Worm (Caenorhabditis elegans) whole organism, L1 larva: Measurements from ENCODE around the gene gldi-2.

Experiments used
- C16A3.4 ChIP-seq: fragments of 150-350 bp; optimal IDR thresholded peaks from 2 replicates; lab custom pipeline; 2014; ENCODE audit warnings: missing biosample characterization, missing genetic modification characterization
- C34B4.2 ChIP-seq: sonication (generic microtip); optimal IDR thresholded peaks from 2 replicates; lab custom pipeline; 2017; ENCODE audit warnings: mild to moderate bottlenecking, missing genetic modification characterization, missing compliant biosample characterization
- alr-1 ChIP-seq: fragments of 200-800 bp; sonication (Bioruptor generic); optimal IDR thresholded peaks from 2 replicates; lab custom pipeline; 2018; ENCODE audit warnings: borderline replicate concordance, mild to moderate bottlenecking, missing genetic modification characterization, missing compliant biosample characterization
- aly-2 ChIP-seq: fragments of 150-350 bp; optimal IDR thresholded peaks from 2 replicates; lab custom pipeline; 2014; ENCODE audit warnings: missing biosample characterization, missing genetic modification characterization
- blmp-1 ChIP-seq: fragments of 150-350 bp; optimal IDR thresholded peaks from 2 replicates; lab custom pipeline; 2014; ENCODE audit warnings: missing biosample characterization, missing genetic modification characterization
- ceh-63 ChIP-seq: fragments of 200-800 bp; sonication (Bioruptor generic); optimal IDR thresholded peaks from 2 replicates; lab custom pipeline; 2018; ENCODE audit warnings: mild to moderate bottlenecking, missing genetic modification characterization, missing compliant biosample characterization
- ceh-82 ChIP-seq, 3 experiments: fragments of 150-350 bp in 1 of 3; sonication (generic microtip) in 2 of 3; optimal IDR thresholded peaks; 2 replicates each; lab custom pipeline; 2014 to 2017; ENCODE audit warnings: missing biosample characterization in 3 of 3, missing genetic modification characterization in 3 of 3
- dpl-1 ChIP-seq, 3 experiments: fragments of 150-350 bp in 2 of 3; sonication (generic microtip) in 1 of 3; optimal IDR thresholded peaks; 2 replicates each; lab custom pipeline; 2014 to 2017; ENCODE audit warnings: missing biosample characterization in 3 of 3, missing genetic modification characterization in 3 of 3, missing genetic modification reagents in 3 of 3
- dsc-1 ChIP-seq: sonication (generic microtip); optimal IDR thresholded peaks from 2 replicates; lab custom pipeline; 2016; ENCODE audit warnings: mild to moderate bottlenecking, missing genetic modification characterization, missing compliant biosample characterization
- efl-1 ChIP-seq, 4 experiments: fragments of 150-350 bp; optimal IDR thresholded peaks in 3 of 4; peaks in 1 of 4; 1 replicate in 1 of 4; 2 replicates in 3 of 4; lab custom pipeline; 2014; ENCODE audit warnings: missing biosample characterization in 2 of 4, missing genetic modification characterization in 2 of 4, missing genetic modification reagents in 2 of 4
- efl-3 ChIP-seq: fragments of 200-800 bp; sonication (Bioruptor generic); optimal IDR thresholded peaks from 2 replicates; lab custom pipeline; 2018; ENCODE audit warnings: mild to moderate bottlenecking, missing genetic modification characterization, missing compliant biosample characterization
- elt-2 ChIP-seq: sonication (generic microtip); optimal IDR thresholded peaks from 2 replicates; lab custom pipeline; 2016; ENCODE audit warnings: missing genetic modification characterization, mild to moderate bottlenecking, inconsistent platforms, missing compliant biosample characterization, missing genetic modification reagents
- elt-3 ChIP-seq, 6 experiments: fragments of 150-350 bp in 1 of 6; sonication (generic microtip); optimal IDR thresholded peaks; 2 replicates each; lab custom pipeline; 2017 to 2018; ENCODE audit warnings: missing biosample characterization in 6 of 6, missing genetic modification characterization in 6 of 6, inconsistent platforms in 1 of 6
- grh-1 ChIP-seq: fragments of 200-800 bp; sonication (Bioruptor generic); IDR thresholded peaks from 2 replicates; pipeline ENCODE4 v1.3.6; 2022; ENCODE audit warnings: missing genetic modification reagents, missing genetic modification characterization, missing compliant biosample characterization
- irx-1 ChIP-seq: sonication (generic microtip); optimal IDR thresholded peaks from 2 replicates; lab custom pipeline; 2016; ENCODE audit warnings: missing genetic modification characterization, missing compliant biosample characterization
- isw-1 ChIP-seq: fragments of 200-800 bp; sonication (Bioruptor generic); IDR thresholded peaks from 2 replicates; pipeline ENCODE4 v1.3.6; 2022; ENCODE audit warnings: missing genetic modification characterization, missing compliant biosample characterization
- lin-14 ChIP-seq: fragments of 200-800 bp; sonication (Bioruptor generic); optimal IDR thresholded peaks from 2 replicates; lab custom pipeline; 2018; ENCODE audit warnings: mild to moderate bottlenecking, missing genetic modification characterization, moderate library complexity, missing compliant biosample characterization
- lin-35 ChIP-seq, 2 experiments: fragments of 150-350 bp; optimal IDR thresholded peaks; 2 replicates each; lab custom pipeline; 2014; ENCODE audit warnings: missing biosample characterization in 2 of 2, missing genetic modification characterization in 2 of 2, missing genetic modification reagents in 2 of 2
- lsy-2 ChIP-seq, 2 experiments: fragments of 150-350 bp; optimal IDR thresholded peaks; 2 replicates each; lab custom pipeline; 2014; ENCODE audit warnings: missing biosample characterization in 2 of 2, missing genetic modification characterization in 2 of 2
- mdl-1 ChIP-seq, 2 experiments: fragments of 150-350 bp; optimal IDR thresholded peaks; 2 replicates each; lab custom pipeline; 2014 to 2017; ENCODE audit warnings: missing biosample characterization in 2 of 2, missing genetic modification characterization in 2 of 2, inconsistent platforms in 1 of 2
- mef-2 ChIP-seq: fragments of 150-350 bp; optimal IDR thresholded peaks from 2 replicates; lab custom pipeline; 2014; ENCODE audit warnings: missing biosample characterization, missing genetic modification characterization
- mep-1 ChIP-seq: fragments of 150-350 bp; optimal IDR thresholded peaks from 2 replicates; lab custom pipeline; 2014; ENCODE audit warnings: missing biosample characterization, missing genetic modification characterization
- nhr-20 ChIP-seq: sonication (generic microtip); optimal IDR thresholded peaks from 2 replicates; lab custom pipeline; 2016; ENCODE audit warnings: mild to moderate bottlenecking, missing genetic modification characterization, missing compliant biosample characterization
- nhr-28 ChIP-seq: fragments of 150-350 bp; optimal IDR thresholded peaks from 2 replicates; lab custom pipeline; 2014; ENCODE audit warnings: missing biosample characterization, missing genetic modification characterization
- nhr-47 ChIP-seq: sonication (generic microtip); optimal IDR thresholded peaks from 2 replicates; lab custom pipeline; 2016; ENCODE audit warnings: mild to moderate bottlenecking, missing genetic modification characterization, moderate library complexity, missing compliant biosample characterization
- nhr-71 ChIP-seq: sonication (generic microtip); optimal IDR thresholded peaks from 2 replicates; lab custom pipeline; 2016; ENCODE audit warnings: mild to moderate bottlenecking, missing genetic modification characterization, moderate library complexity, missing compliant biosample characterization
- nhr-77 ChIP-seq: fragments of 150-350 bp; optimal IDR thresholded peaks from 2 replicates; lab custom pipeline; 2014; ENCODE audit warnings: missing biosample characterization, missing genetic modification characterization
- nhr-84 ChIP-seq: sonication (generic microtip); optimal IDR thresholded peaks from 2 replicates; lab custom pipeline; 2017; ENCODE audit warnings: missing biosample characterization, missing genetic modification characterization
- nhr-85 ChIP-seq: sonication (generic microtip); peaks from one replicate; lab custom pipeline; 2016; ENCODE audit warnings: missing genetic modification characterization, inconsistent platforms, missing compliant biosample characterization
- pag-3 ChIP-seq: sonication (generic microtip); optimal IDR thresholded peaks from 2 replicates; lab custom pipeline; 2017; ENCODE audit warnings: missing genetic modification characterization, mild to moderate bottlenecking, missing compliant biosample characterization, antibody characterized with exemption, borderline replicate concordance; ENCODE audit not compliant: insufficient read depth
- pax-3 ChIP-seq: fragments of 200-800 bp; sonication (Bioruptor generic); optimal IDR thresholded peaks from 2 replicates; lab custom pipeline; 2018; ENCODE audit warnings: mild to moderate bottlenecking, missing genetic modification characterization, moderate library complexity, missing compliant biosample characterization
- rnt-1 ChIP-seq: sonication (generic microtip); optimal IDR thresholded peaks from 2 replicates; lab custom pipeline; 2016; ENCODE audit warnings: mild to moderate bottlenecking, missing genetic modification characterization, moderate library complexity, missing compliant biosample characterization
- skn-1 ChIP-seq: fragments of 150-350 bp; optimal IDR thresholded peaks from 2 replicates; lab custom pipeline; 2014; ENCODE audit warnings: missing biosample characterization, missing genetic modification characterization
- snpc-4 ChIP-seq: fragments of 150-350 bp; optimal IDR thresholded peaks from 2 replicates; lab custom pipeline; 2014; ENCODE audit warnings: missing biosample characterization, missing genetic modification characterization
- snu-23 ChIP-seq: sonication (generic microtip); optimal IDR thresholded peaks from 2 replicates; lab custom pipeline; 2016; ENCODE audit warnings: missing genetic modification characterization, missing compliant biosample characterization
- sptf-1 ChIP-seq: fragments of 150-350 bp; optimal IDR thresholded peaks from 2 replicates; lab custom pipeline; 2014; ENCODE audit warnings: missing biosample characterization, missing genetic modification characterization
- swsn-7 ChIP-seq: sonication (generic microtip); optimal IDR thresholded peaks from 2 replicates; lab custom pipeline; 2016; ENCODE audit warnings: missing genetic modification characterization, missing compliant biosample characterization
- tbx-2 ChIP-seq: sonication (generic microtip); optimal IDR thresholded peaks from 2 replicates; lab custom pipeline; 2016; ENCODE audit warnings: missing genetic modification characterization, missing compliant biosample characterization
- tlp-1 ChIP-seq: fragments of 150-350 bp; optimal IDR thresholded peaks from 2 replicates; lab custom pipeline; 2014; ENCODE audit warnings: missing biosample characterization, missing genetic modification characterization
- unc-130 ChIP-seq: fragments of 150-350 bp; optimal IDR thresholded peaks from 2 replicates; lab custom pipeline; 2017; ENCODE audit warnings: missing biosample characterization, missing genetic modification characterization, inconsistent platforms
- unc-30 ChIP-seq: sonication (generic microtip); optimal IDR thresholded peaks from 2 replicates; lab custom pipeline; 2017; ENCODE audit warnings: missing biosample characterization, missing genetic modification characterization
- unc-98 ChIP-seq: fragments of 200-800 bp; sonication (Bioruptor generic); IDR thresholded peaks from 2 replicates; pipeline ENCODE4 v1.3.6; 2022; ENCODE audit warnings: missing genetic modification characterization, missing compliant biosample characterization
- vab-15 ChIP-seq: sonication (generic microtip); optimal IDR thresholded peaks from 2 replicates; lab custom pipeline; 2017; ENCODE audit warnings: missing genotype, mild to moderate bottlenecking, missing genetic modification characterization, missing compliant biosample characterization
- ztf-11 ChIP-seq, 2 experiments: sonication (generic microtip); optimal IDR thresholded peaks; 2 replicates each; lab custom pipeline; 2016 to 2017; ENCODE audit warnings: missing genetic modification characterization in 2 of 2, missing biosample characterization in 1 of 2, missing compliant biosample characterization in 1 of 2
- ztf-4 ChIP-seq: fragments of 150-350 bp; optimal IDR thresholded peaks from 2 replicates; lab custom pipeline; 2014; ENCODE audit warnings: missing biosample characterization, missing genetic modification characterization

gldi-2 gene

ce11 chrII:6820278-6820971 is 37.2 kb downstream of the gldi-2 start (continued):
- no peak for TF ChIP-seq elt-2 (tag; lab: Kevin White, UChicago)

- TF ChIP-seq nhr-20 (peak; percentile 47), C34B4.2 (tag; lab: Kevin White, UChicago) (no peak), efl-3 (GFP tag; lab: Kevin White, UChicago) (no peak), ceh-82 (tag; optimal IDR thresholded peaks at IDR 0.05; lab: Kevin White, UChicago) (no peak), unc-130 (tag; lab: Kevin White, UChicago) (peak; percentile 47), grh-1 (peak; percentile 37), elt-3 (tag; optimal IDR thresholded peaks at IDR 0.05; lab: Kevin White, UChicago) (peak in 2 of 6 experiments; percentile 6 to 28), efl-1 (optimal IDR thresholded peaks at IDR 0.05; lab: Kevin White, UChicago) (peak in 1 of 2 experiments; percentile 1), efl-1 (GFP tag; optimal IDR thresholded peaks at IDR 0.05 in 1 of 2; lab: Kevin White, UChicago) (no peak), dsc-1 (tag; lab: Kevin White, UChicago) (no peak), nhr-77 (tag; lab: Kevin White, UChicago) (peak; percentile 8), mep-1 (tag; lab: Kevin White, UChicago) (peak; percentile 51), rnt-1 (peak; percentile 24), unc-98 (GFP tag; lab: Robert Waterston, UW) (no peak), swsn-7 (no peak), lin-14 (GFP tag; lab: Kevin White, UChicago) (peak; percentile 78), nhr-71 (tag; lab: Kevin White, UChicago) (peak; percentile 33), blmp-1 (tag; lab: Kevin White, UChicago) (peak; percentile 88), lsy-2 (tag; optimal IDR thresholded peaks at IDR 0.05; lab: Kevin White, UChicago) (peak in 1 of 2 experiments; percentile 59), snu-23 (GFP tag; lab: Kevin White, UChicago) (peak; percentile 37), snpc-4 (tag; lab: Kevin White, UChicago) (no peak), nhr-28 (no peak), irx-1 (peak; percentile 31), pag-3 (tag; lab: Kevin White, UChicago) (peak; percentile 27), ceh-63 (GFP tag; lab: Kevin White, UChicago) (no peak), nhr-85 (tag; lab: Kevin White, UChicago) (peak; percentile 96)
Observed at ce11 chrII:6821118-6821517, 37.9 kb downstream of the gldi-2 start.

ce11 chrII:6821832-6822231 is 38.6 kb downstream of the gldi-2 start:
- TF ChIP-seq C16A3.4 (tag; lab: Kevin White, UChicago) (no peak), tlp-1 (peak; percentile 72), ztf-11 (tag; optimal IDR thresholded peaks at IDR 0.05; lab: Kevin White, UChicago) (no peak), isw-1 (no peak), mdl-1 (tag; optimal IDR thresholded peaks at IDR 0.05; lab: Kevin White, UChicago) (no peak), nhr-20 (peak; percentile 44), elt-2 (tag; lab: Kevin White, UChicago) (peak; percentile 80), pax-3 (tag; lab: Kevin White, UChicago) (no peak), elt-3 (tag; optimal IDR thresholded peaks at IDR 0.05; lab: Kevin White, UChicago) (peak in 3 of 6 experiments; percentile 4 to 50 (median 33))

- TF ChIP-seq ztf-4 (peak; percentile 52), tbx-2 (tag; lab: Kevin White, UChicago) (peak; percentile 36), sptf-1 (tag; lab: Kevin White, UChicago) (no peak), elt-3 (tag; optimal IDR thresholded peaks at IDR 0.05; lab: Kevin White, UChicago) (peak; percentile 14 to 89 (median 58)), pax-3 (tag; lab: Kevin White, UChicago) (no peak), rnt-1 (peak; percentile 87), skn-1 (tag; lab: Kevin White, UChicago) (no peak), nhr-47 (tag; lab: Kevin White, UChicago) (no peak), aly-2 (tag; lab: Kevin White, UChicago) (no peak), vab-15 (tag; lab: Kevin White, UChicago) (no peak), lin-35 (GFP tag; optimal IDR thresholded peaks at IDR 0.05; lab: Kevin White, UChicago) (peak in 1 of 2 experiments; percentile 40), efl-3 (GFP tag; lab: Kevin White, UChicago) (peak; percentile 30), alr-1 (tag; lab: Kevin White, UChicago) (no peak), dsc-1 (tag; lab: Kevin White, UChicago) (peak; percentile 3), lin-14 (GFP tag; lab: Kevin White, UChicago) (peak; percentile 94), unc-30 (tag; lab: Kevin White, UChicago) (no peak), mef-2 (tag; lab: Kevin White, UChicago) (no peak), isw-1 (no peak), nhr-84 (no peak), dpl-1 (GFP tag; optimal IDR thresholded peaks at IDR 0.05; lab: Kevin White, UChicago) (peak in 2 of 3 experiments; percentile 7 to 10)
Observed at ce11 chrII:6822347-6822746, 39.1 kb downstream of the gldi-2 start.
